Worm (Caenorhabditis elegans) whole organism, late embryonic: ENCODE measurements around the gene sri-20.

Source experiments
- C08G9.2 ChIP-seq: sonication (generic microtip); optimal IDR thresholded peaks from 2 replicates; lab custom pipeline; 2016; ENCODE audit warnings: mild to moderate bottlenecking, missing genetic modification characterization, moderate library complexity, missing compliant biosample characterization
- F13H6.1 ChIP-seq: sonication (generic microtip); optimal IDR thresholded peaks from 2 replicates; lab custom pipeline; 2016; ENCODE audit warnings: missing genetic modification characterization, missing compliant biosample characterization
- K02D7.2 ChIP-seq: sonication (generic microtip); optimal IDR thresholded peaks from 2 replicates; lab custom pipeline; 2017; ENCODE audit warnings: mild to moderate bottlenecking, missing genetic modification characterization, missing compliant biosample characterization
- ahr-1 ChIP-seq: sonication (generic microtip); optimal IDR thresholded peaks from 2 replicates; lab custom pipeline; 2016; ENCODE audit warnings: missing genetic modification characterization, missing compliant biosample characterization
- ama-1 ChIP-seq: fragments of 150-350 bp; optimal IDR thresholded peaks from 2 replicates; lab custom pipeline; 2014
- ceh-14 ChIP-seq: sonication (generic microtip); optimal IDR thresholded peaks from 2 replicates; lab custom pipeline; 2016; ENCODE audit warnings: missing genotype, missing genetic modification characterization, missing compliant biosample characterization
- ceh-19 ChIP-seq: fragments of 200-800 bp; sonication (Bioruptor generic); optimal IDR thresholded peaks from 2 replicates; lab custom pipeline; 2018; ENCODE audit warnings: mild to moderate bottlenecking, missing genetic modification characterization, missing compliant biosample characterization
- ceh-2 ChIP-seq: sonication (generic microtip); optimal IDR thresholded peaks from 2 replicates; lab custom pipeline; 2016; ENCODE audit warnings: missing genotype, missing genetic modification characterization, missing compliant biosample characterization
- ceh-31 ChIP-seq: sonication (generic microtip); optimal IDR thresholded peaks from 2 replicates; lab custom pipeline; 2016; ENCODE audit warnings: missing genetic modification characterization, missing compliant biosample characterization
- ceh-34 ChIP-seq: sonication (generic microtip); optimal IDR thresholded peaks from 2 replicates; lab custom pipeline; 2016; ENCODE audit warnings: mild to moderate bottlenecking, missing genetic modification characterization, missing compliant biosample characterization
- ceh-45 ChIP-seq: fragments of 200-800 bp; sonication (Bioruptor generic); IDR thresholded peaks from 2 replicates; pipeline ENCODE4 v1.3.6; 2022; ENCODE audit warnings: missing genetic modification reagents, missing genetic modification characterization, missing compliant biosample characterization
- dmd-4 ChIP-seq: sonication (generic microtip); optimal IDR thresholded peaks from 2 replicates; lab custom pipeline; 2016; ENCODE audit warnings: borderline replicate concordance, missing genetic modification characterization, missing compliant biosample characterization
- dve-1 ChIP-seq: sonication (generic microtip); optimal IDR thresholded peaks from 2 replicates; lab custom pipeline; 2017; ENCODE audit warnings: antibody characterized with exemption, mild to moderate bottlenecking, missing genetic modification characterization, missing compliant biosample characterization
- ets-4 ChIP-seq: sonication (generic microtip); optimal IDR thresholded peaks from 2 replicates; lab custom pipeline; 2016; ENCODE audit warnings: missing genetic modification characterization, missing compliant biosample characterization
- fax-1 ChIP-seq: sonication (generic microtip); optimal IDR thresholded peaks from 2 replicates; lab custom pipeline; 2016; ENCODE audit warnings: missing genotype, missing genetic modification characterization, missing compliant biosample characterization
- gmeb-2 ChIP-seq: sonication (generic microtip); optimal IDR thresholded peaks from 2 replicates; lab custom pipeline; 2016; ENCODE audit warnings: missing genetic modification characterization, inconsistent platforms, missing compliant biosample characterization
- hlh-8 ChIP-seq: sonication (generic microtip); optimal IDR thresholded peaks from 2 replicates; lab custom pipeline; 2016; ENCODE audit warnings: missing genotype, missing genetic modification characterization, missing compliant biosample characterization
- lim-6 ChIP-seq: sonication (generic microtip); optimal IDR thresholded peaks from 2 replicates; lab custom pipeline; 2016; ENCODE audit warnings: missing genetic modification characterization, missing compliant biosample characterization
- nhr-11 ChIP-seq: fragments of 150-350 bp; optimal IDR thresholded peaks from 2 replicates; lab custom pipeline; 2014; ENCODE audit warnings: missing biosample characterization, missing genetic modification characterization
- npax-4 ChIP-seq: sonication (generic microtip); optimal IDR thresholded peaks from 2 replicates; lab custom pipeline; 2016; ENCODE audit warnings: missing genetic modification characterization, missing compliant biosample characterization
- odd-2 ChIP-seq: sonication (generic microtip); optimal IDR thresholded peaks from 2 replicates; lab custom pipeline; 2017; ENCODE audit warnings: antibody characterized with exemption, mild to moderate bottlenecking, missing genetic modification characterization, missing compliant biosample characterization
- pag-3 ChIP-seq: sonication (generic microtip); optimal IDR thresholded peaks from 2 replicates; lab custom pipeline; 2016; ENCODE audit warnings: missing compliant biosample characterization, missing genetic modification characterization, borderline replicate concordance
- pqm-1 ChIP-seq: sonication (generic microtip); optimal IDR thresholded peaks from 2 replicates; lab custom pipeline; 2016; ENCODE audit warnings: missing genetic modification characterization, missing compliant biosample characterization
- pros-1 ChIP-seq: fragments of 150-350 bp; optimal IDR thresholded peaks from 2 replicates; lab custom pipeline; 2014; ENCODE audit warnings: missing biosample characterization, missing genetic modification reagents, missing genetic modification characterization
- sdc-2 ChIP-seq: sonication (generic microtip); optimal IDR thresholded peaks from 2 replicates; lab custom pipeline; 2016; ENCODE audit warnings: missing genotype, missing genetic modification characterization, missing compliant biosample characterization
- sox-2 ChIP-seq: fragments of 200-800 bp; sonication (Bioruptor generic); IDR thresholded peaks from 2 replicates; pipeline ENCODE4 v1.3.6; 2022; ENCODE audit warnings: missing genetic modification reagents, missing genetic modification characterization, missing compliant biosample characterization
- syd-9 ChIP-seq: sonication (generic microtip); optimal IDR thresholded peaks from 2 replicates; lab custom pipeline; 2016; ENCODE audit warnings: mild to moderate bottlenecking, missing genetic modification characterization, moderate library complexity, missing compliant biosample characterization
- tbx-2 ChIP-seq: sonication (generic microtip); optimal IDR thresholded peaks from 2 replicates; lab custom pipeline; 2016; ENCODE audit warnings: missing genetic modification characterization, missing compliant biosample characterization
- tbx-7 ChIP-seq: sonication (generic microtip); optimal IDR thresholded peaks from 2 replicates; lab custom pipeline; 2016; ENCODE audit warnings: missing genotype, missing genetic modification characterization, missing compliant biosample characterization
- ttx-3 ChIP-seq: sonication (generic microtip); optimal IDR thresholded peaks from 2 replicates; lab custom pipeline; 2016; ENCODE audit warnings: missing genetic modification reagents, missing genetic modification characterization, missing compliant biosample characterization
- unc-3 ChIP-seq, 2 experiments: fragments of 200-800 bp in 1 of 2; sonication (Bioruptor generic) in 1 of 2; sonication (generic microtip) in 1 of 2; conservative IDR thresholded peaks in 1 of 2; optimal IDR thresholded peaks in 1 of 2; 2 replicates each; pipeline versions ENCODE4 v1.3.6 to Lab custom; 2016 to 2022; ENCODE audit warnings: missing compliant biosample characterization in 2 of 2, missing genetic modification characterization in 2 of 2, missing genetic modification reagents in 1 of 2
- unc-42 ChIP-seq: sonication (generic microtip); optimal IDR thresholded peaks from 2 replicates; lab custom pipeline; 2016; ENCODE audit warnings: missing genotype, missing genetic modification characterization, missing compliant biosample characterization
- zip-5 ChIP-seq: sonication (generic microtip); optimal IDR thresholded peaks from 2 replicates; lab custom pipeline; 2016; ENCODE audit warnings: missing genetic modification characterization, missing compliant biosample characterization

sri-20 gene

DNA sequence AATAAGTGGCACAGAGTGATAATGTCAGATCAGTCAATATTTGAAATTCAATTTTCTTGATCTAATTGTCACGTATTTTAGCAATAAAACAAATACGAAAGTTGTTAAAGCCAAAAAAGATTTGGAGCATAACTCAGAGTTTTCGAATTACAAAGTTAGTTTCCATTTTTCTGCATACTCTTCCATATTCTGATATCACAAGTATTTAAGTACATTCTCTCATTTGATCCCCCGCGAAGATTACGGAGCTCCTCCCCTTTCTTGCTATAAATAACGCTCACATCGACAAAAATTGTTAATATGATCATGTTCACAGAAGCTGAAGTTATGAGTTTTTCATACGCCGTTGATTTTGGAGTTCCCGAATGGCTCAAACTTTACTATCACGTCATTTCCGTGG lies at the start of gene sri-20:
Gene sri-20 (plus strand): TSS at position 301 of the 400 bp plus-strand sequence.
- TF ChIP-seq ceh-34 (tag; lab: Kevin White, UChicago) (no peak), unc-3 (GFP tag; conservative IDR thresholded peaks at IDR 0.05; lab: Robert Waterston, UW) (no peak), unc-3 (tag; optimal IDR thresholded peaks at IDR 0.05; lab: Kevin White, UChicago) (no peak), fax-1 (tag; lab: Kevin White, UChicago) (no peak)

DNA sequence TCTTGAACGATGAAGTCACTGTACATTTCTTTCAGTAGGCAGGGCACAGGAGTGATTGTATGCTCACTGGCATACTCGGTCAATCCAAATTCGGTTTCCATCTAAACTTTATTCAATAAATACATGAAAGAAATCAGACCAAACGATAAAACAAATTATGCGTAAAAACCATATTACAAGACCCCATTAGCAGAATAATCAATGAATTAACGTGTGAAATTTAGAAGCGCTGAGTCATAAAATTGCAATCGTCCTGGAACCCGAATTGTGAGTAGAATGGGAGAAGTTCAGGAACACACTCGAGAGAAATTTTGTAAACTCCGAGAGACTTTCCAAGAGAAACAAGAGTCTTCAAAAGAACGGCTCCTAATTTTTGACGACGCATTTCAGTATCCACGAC lies 48.9 kb upstream of the sri-20 start, which contains the start of gene B0024.11:
Gene B0024.11 (minus strand): TSS at position 101 of the 400 bp plus-strand sequence.
- TF ChIP-seq odd-2 (tag; lab: Kevin White, UChicago) (no peak), ceh-19 (GFP tag; lab: Kevin White, UChicago) (no peak), ceh-45 (GFP tag; lab: Robert Waterston, UW) (no peak), npax-4 (tag; lab: Kevin White, UChicago) (no peak), ahr-1 (tag; lab: Kevin White, UChicago) (no peak), sox-2 (GFP tag; lab: Robert Waterston, UW) (no peak)

DNA sequence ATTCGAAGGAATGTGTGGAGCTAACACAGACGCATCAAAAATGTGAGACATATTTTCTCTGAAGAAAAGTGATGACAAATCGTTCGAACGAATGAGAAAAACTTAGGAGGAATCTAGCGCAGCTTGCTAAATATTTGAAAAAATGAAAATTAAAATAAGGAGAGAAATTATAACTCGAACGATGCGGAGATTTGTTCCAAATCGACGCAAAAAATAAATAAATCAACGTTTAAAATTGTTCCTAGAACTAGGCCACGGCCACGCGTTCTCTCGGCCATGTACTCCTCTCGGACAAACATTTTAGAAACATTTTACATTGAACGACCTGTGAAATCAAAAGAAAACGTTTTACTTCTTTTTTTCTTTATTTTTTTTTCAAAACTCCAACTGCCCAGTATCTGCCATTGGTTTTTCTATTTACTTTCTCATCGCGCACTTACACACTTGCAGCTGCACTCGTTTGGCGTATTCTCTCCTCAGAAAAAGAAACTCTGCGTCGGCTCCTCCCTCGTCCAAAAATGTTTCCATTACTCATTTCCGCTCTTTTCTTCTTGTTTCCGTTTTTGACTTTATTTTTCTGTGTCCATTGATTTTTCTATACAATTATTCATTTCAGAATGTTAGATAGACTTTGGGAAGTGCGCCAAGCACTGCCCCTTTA lies 48.1 kb upstream of the sri-20 start, which contains the start of the genes gna-1 and B0024.13:
Gene gna-1 (minus strand): TSS at position 51 of the 661 bp plus-strand sequence.
Gene B0024.13 (plus strand): TSS at position 611 of the 661 bp plus-strand sequence.
- TF ChIP-seq tbx-2 (peak; percentile 63), ceh-31 (tag; lab: Kevin White, UChicago) (peak; percentile 89), C08G9.2 (peak; percentile 82), lim-6 (tag; lab: Kevin White, UChicago) (peak; percentile 2), nhr-11 (tag; lab: Kevin White, UChicago) (no peak), unc-42 (tag; lab: Kevin White, UChicago) (peak; percentile 54), ceh-2 (peak; percentile 76), tbx-7 (tag; lab: Kevin White, UChicago) (peak; percentile 60), dmd-4 (tag; lab: Kevin White, UChicago) (no peak), zip-5 (tag; lab: Kevin White, UChicago) (peak; percentile 66), pag-3 (tag; lab: Kevin White, UChicago) (no peak), pqm-1 (no peak), ets-4 (peak; percentile 22), hlh-8 (tag; lab: Kevin White, UChicago) (no peak), ama-1 (lab: Kevin White, UChicago) (no peak), sdc-2 (tag; lab: Kevin White, UChicago) (no peak)

DNA sequence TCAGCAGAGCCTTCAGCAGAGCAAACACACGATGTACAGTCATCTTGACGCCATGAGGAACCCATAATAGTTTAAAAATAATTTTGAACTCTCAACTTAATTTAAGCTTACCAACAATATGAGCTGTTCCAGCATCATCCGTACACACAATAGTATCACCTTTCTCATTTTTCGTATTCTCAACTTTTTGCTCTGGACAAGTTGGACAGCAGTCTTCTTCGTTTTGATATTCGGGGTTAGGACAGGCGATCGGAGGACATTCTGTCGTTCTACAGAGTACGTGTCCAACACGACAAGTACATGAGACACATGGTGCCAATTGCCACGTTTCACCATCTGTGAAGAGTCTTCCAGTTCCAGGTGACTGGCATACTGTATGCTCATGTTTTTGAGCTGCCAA lies 44.8 kb upstream of the sri-20 start:
- TF ChIP-seq K02D7.2 (tag; lab: Kevin White, UChicago) (no peak), pros-1 (tag; lab: Kevin White, UChicago) (no peak), unc-42 (tag; lab: Kevin White, UChicago) (no peak), F13H6.1 (no peak), unc-3 (GFP tag; conservative IDR thresholded peaks at IDR 0.05; lab: Robert Waterston, UW) (no peak), unc-3 (tag; optimal IDR thresholded peaks at IDR 0.05; lab: Kevin White, UChicago) (no peak), ceh-14 (no peak), ceh-2 (no peak), dmd-4 (tag; lab: Kevin White, UChicago) (no peak), ttx-3 (tag; lab: Kevin White, UChicago) (no peak), syd-9 (no peak), gmeb-2 (tag; lab: Kevin White, UChicago) (no peak), tbx-2 (no peak), ceh-45 (GFP tag; lab: Robert Waterston, UW) (no peak), nhr-11 (tag; lab: Kevin White, UChicago) (no peak), dve-1 (tag; lab: Kevin White, UChicago) (no peak), hlh-8 (tag; lab: Kevin White, UChicago) (no peak)
